Fruit fly (Drosophila melanogaster) S2 (cell line): ENCODE results near the gene CG14400.

Experiments used
- CG8478 ChIP-seq: fragments of >200 bp; optimal IDR thresholded peaks from 2 replicates; lab custom pipeline; 2018
- CTCF ChIP-seq, 2 experiments: fragments of >200 bp; optimal IDR thresholded peaks; 2 replicates each; lab custom pipeline; 2018

DNA sequence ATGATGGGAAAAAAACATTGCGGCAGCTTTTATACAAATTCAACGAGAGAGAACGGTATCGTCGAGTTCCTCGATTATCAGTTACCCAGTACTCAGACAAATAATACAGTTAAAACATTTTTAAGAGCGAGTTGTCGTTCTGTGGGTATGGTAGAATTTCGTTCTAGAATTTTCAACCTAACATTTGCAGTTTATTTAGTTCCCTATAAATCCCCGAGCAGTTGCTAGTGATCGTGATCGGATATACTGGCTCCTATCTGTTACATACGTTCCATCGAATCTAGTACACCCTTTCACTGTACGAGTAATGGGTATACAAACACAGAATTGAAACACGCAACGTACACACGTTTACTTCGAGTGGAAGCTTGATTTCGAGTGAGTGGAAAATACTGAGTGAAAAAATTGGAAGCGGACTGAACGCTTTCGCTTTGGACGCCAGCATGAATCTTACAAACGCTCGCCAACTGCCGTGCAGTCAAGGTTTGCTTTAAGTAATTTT is 7.1 kb upstream of the CG14400 start, which contains the start of gene CG9338:
- TF ChIP-seq CG8478 (lab: Kevin White, UChicago), result no peak
- TF ChIP-seq CTCF (optimal IDR thresholded peaks at IDR 0.05; lab: Kevin White, UChicago), result no peak
